Worm (Caenorhabditis elegans): ENCODE data around the gene Y51H4A.935.

- TF ChIP-seq ztf-11 (tag; optimal IDR thresholded peaks at IDR 0.05): no peak
- no peak for TF ChIP-seq nhr-237 (tag; optimal IDR thresholded peaks at IDR 0.05)
- no peak for TF ChIP-seq lin-15B (tag; optimal IDR thresholded peaks at IDR 0.05)
- TF ChIP-seq snpc-4 (tag; optimal IDR thresholded peaks at IDR 0.05): peak; percentile 0
- no peak for TF ChIP-seq C16A3.4 (tag; optimal IDR thresholded peaks at IDR 0.05)
Measured at ce11 chrIV:16471569-16471968, 35.5 kb downstream of the Y51H4A.935 start.
